Fruit fly (Drosophila melanogaster) whole organism, embryonic: ENCODE measurements around the gene CG43403.

Experiments
- Aef1 ChIP-seq: fragments of 200-800 bp; sonication (Bioruptor generic); IDR thresholded peaks from 3 replicates; pipeline ENCODE4 v1.3.6; 2022; ENCODE audit warnings: missing biosample characterization, missing genetic modification characterization
- B-H1 ChIP-seq: fragments of 200-800 bp; sonication (Bioruptor generic); IDR thresholded peaks from 3 replicates; pipeline ENCODE4 v1.3.6; 2022; ENCODE audit warnings: missing biosample characterization, missing genetic modification characterization
- Bdp1 ChIP-seq: fragments of 200-800 bp; sonication (Bioruptor generic); optimal IDR thresholded peaks from 3 replicates; lab custom pipeline; 2016; ENCODE audit warnings: missing biosample characterization, missing genetic modification characterization
- Bteb2 ChIP-seq: fragments of 200-800 bp; sonication (Bioruptor generic); optimal IDR thresholded peaks from 2 replicates; lab custom pipeline; 2016; ENCODE audit warnings: missing biosample characterization, missing genetic modification characterization
- CG10654 ChIP-seq: fragments of 200-800 bp; sonication (Bioruptor generic); optimal IDR thresholded peaks from 2 replicates; lab custom pipeline; 2016; ENCODE audit warnings: missing biosample characterization, missing genetic modification characterization
- CG10979 ChIP-seq: fragments of 200-800 bp; sonication (Bioruptor generic); optimal IDR thresholded peaks from 2 replicates; lab custom pipeline; 2018; ENCODE audit warnings: missing biosample characterization, mild to moderate bottlenecking, missing genetic modification characterization, moderate library complexity
- CG11398 ChIP-seq: fragments of 200-800 bp; sonication (Bioruptor generic); optimal IDR thresholded peaks from 2 replicates; lab custom pipeline; 2016; ENCODE audit warnings: missing biosample characterization, missing genetic modification characterization
- CG1233 ChIP-seq: fragments of 200-800 bp; sonication (Bioruptor generic); optimal IDR thresholded peaks from 4 replicates; lab custom pipeline; 2018; ENCODE audit warnings: missing biosample characterization, mild to moderate bottlenecking, missing genetic modification characterization
- CG13624 ChIP-seq: fragments of 200-800 bp; sonication (Bioruptor generic); optimal IDR thresholded peaks from 2 replicates; lab custom pipeline; 2016; ENCODE audit warnings: missing biosample characterization, missing genetic modification characterization
- CG13775 ChIP-seq: fragments of 200-800 bp; sonication (Bioruptor generic); optimal IDR thresholded peaks from 3 replicates; lab custom pipeline; 2017; ENCODE audit warnings: missing biosample characterization, mild to moderate bottlenecking, missing genetic modification characterization
- CG14860 ChIP-seq: fragments of 200-800 bp; sonication (Bioruptor generic); IDR thresholded peaks from 3 replicates; pipeline ENCODE4 v1.3.6; 2022; ENCODE audit warnings: missing biosample characterization, missing genetic modification characterization; ENCODE audit not compliant: partially characterized antibody
- CG17359 ChIP-seq: fragments of 200-800 bp; sonication (Bioruptor generic); optimal IDR thresholded peaks from 3 replicates; lab custom pipeline; 2018; ENCODE audit warnings: missing biosample characterization, mild to moderate bottlenecking, missing genetic modification characterization, moderate library complexity
- CG2116 ChIP-seq: fragments of 200-800 bp; sonication (Bioruptor generic); optimal IDR thresholded peaks from 3 replicates; lab custom pipeline; 2018; ENCODE audit warnings: missing biosample characterization, mild to moderate bottlenecking, missing genetic modification characterization
- CG2120 ChIP-seq: fragments of 200-800 bp; sonication (Bioruptor generic); optimal IDR thresholded peaks from 3 replicates; lab custom pipeline; 2016; ENCODE audit warnings: missing biosample characterization, missing genetic modification characterization
- CG2875 ChIP-seq: fragments of 200-800 bp; sonication (Bioruptor generic); optimal IDR thresholded peaks from 2 replicates; lab custom pipeline; 2017; ENCODE audit warnings: missing biosample characterization, mild to moderate bottlenecking, missing genetic modification characterization, missing genetic modification reagents
- CG31224 ChIP-seq: fragments of 200-800 bp; sonication (Bioruptor generic); IDR thresholded peaks from 2 replicates; pipeline ENCODE4 v1.3.6; 2022; ENCODE audit warnings: missing biosample characterization, missing genetic modification characterization
- CG3163 ChIP-seq: fragments of 200-800 bp; sonication (Bioruptor generic); optimal IDR thresholded peaks from 3 replicates; lab custom pipeline; 2016; ENCODE audit warnings: missing biosample characterization, missing genetic modification characterization
- CG43689 ChIP-seq: fragments of 200-800 bp; sonication (Bioruptor generic); IDR thresholded peaks from 2 replicates; pipeline ENCODE4 v1.3.6; 2022; ENCODE audit warnings: missing biosample characterization, missing genetic modification characterization
- CG4424 ChIP-seq: fragments of 200-800 bp; sonication (Bioruptor generic); optimal IDR thresholded peaks from 3 replicates; lab custom pipeline; 2016; ENCODE audit warnings: missing biosample characterization, missing genetic modification characterization
- CG4854 ChIP-seq: fragments of 200-800 bp; sonication (Bioruptor generic); optimal IDR thresholded peaks from 2 replicates; lab custom pipeline; 2016; ENCODE audit warnings: missing biosample characterization, missing genetic modification characterization, inconsistent platforms
- CG5245 ChIP-seq: fragments of 200-800 bp; sonication (Bioruptor generic); optimal IDR thresholded peaks from 3 replicates; lab custom pipeline; 2016; ENCODE audit warnings: missing biosample characterization, missing genetic modification characterization
- CG7786 ChIP-seq: fragments of 200-800 bp; sonication (Bioruptor generic); optimal IDR thresholded peaks from 2 replicates; lab custom pipeline; 2016; ENCODE audit warnings: missing biosample characterization, missing genetic modification characterization
- CG8388 ChIP-seq: fragments of 200-800 bp; sonication (Bioruptor generic); optimal IDR thresholded peaks from 2 replicates; lab custom pipeline; 2019; ENCODE audit warnings: missing biosample characterization, mild to moderate bottlenecking, missing genetic modification characterization, moderate library complexity
- CG8478 ChIP-seq: fragments of >200 bp; optimal IDR thresholded peaks from 2 replicates; lab custom pipeline; 2018
- CG8944 ChIP-seq: fragments of 200-800 bp; sonication (Bioruptor generic); optimal IDR thresholded peaks from 3 replicates; lab custom pipeline; 2016; ENCODE audit warnings: missing biosample characterization, missing genetic modification characterization
- CG9876 ChIP-seq: fragments of 200-800 bp; sonication (Bioruptor generic); optimal IDR thresholded peaks from 2 replicates; lab custom pipeline; 2016; ENCODE audit warnings: missing biosample characterization, missing genetic modification characterization
- Chrac-16 ChIP-seq: fragments of 200-800 bp; sonication (Bioruptor generic); optimal IDR thresholded peaks from 3 replicates; lab custom pipeline; 2016; ENCODE audit warnings: missing biosample characterization, missing genetic modification characterization
- Dip2 ChIP-seq: fragments of 200-800 bp; sonication (Bioruptor generic); IDR thresholded peaks from 2 replicates; pipeline ENCODE4 v1.3.6; 2022; ENCODE audit warnings: missing biosample characterization, missing genetic modification characterization
- Dp ChIP-seq: fragments of 200-800 bp; sonication (Bioruptor generic); optimal IDR thresholded peaks from 2 replicates; lab custom pipeline; 2018; ENCODE audit warnings: missing biosample characterization, mild to moderate bottlenecking, missing genetic modification characterization, moderate library complexity
- Drgx ChIP-seq: fragments of 200-800 bp; sonication (Bioruptor generic); IDR thresholded peaks from 2 replicates; pipeline ENCODE4 v1.3.6; 2022; ENCODE audit warnings: missing biosample characterization, missing genetic modification characterization
- E2f2 ChIP-seq: fragments of 200-800 bp; sonication (Bioruptor generic); IDR thresholded peaks from 2 replicates; pipeline ENCODE4 v1.3.6; 2022; ENCODE audit warnings: missing biosample characterization, missing genetic modification characterization
- GATAe ChIP-seq: fragments of 200-800 bp; sonication (Bioruptor generic); conservative IDR thresholded peaks from 2 replicates; pipeline ENCODE4 v1.3.6; 2022; ENCODE audit warnings: missing biosample characterization, missing genetic modification characterization
- Hmr ChIP-seq: fragments of 200-800 bp; sonication (Bioruptor generic); optimal IDR thresholded peaks from 3 replicates; lab custom pipeline; 2017; ENCODE audit warnings: mild to moderate bottlenecking, missing biosample characterization, missing genetic modification reagents, missing genetic modification characterization
- Meics ChIP-seq: fragments of 200-800 bp; sonication (Bioruptor generic); optimal IDR thresholded peaks from 2 replicates; lab custom pipeline; 2017; ENCODE audit warnings: missing biosample characterization, mild to moderate bottlenecking, missing genetic modification characterization
- Poxn ChIP-seq: fragments of 200-800 bp; sonication (Bioruptor generic); IDR thresholded peaks from 2 replicates; pipeline ENCODE4 v1.3.6; 2022; ENCODE audit warnings: missing biosample characterization, missing genetic modification characterization
- Rfx ChIP-seq: fragments of 200-800 bp; sonication (Bioruptor generic); IDR thresholded peaks from 2 replicates; pipeline ENCODE4 v1.3.6; 2022; ENCODE audit warnings: missing biosample characterization, missing genetic modification characterization
- Xrp1 ChIP-seq: fragments of 200-800 bp; sonication (Bioruptor generic); IDR thresholded peaks from 2 replicates; pipeline ENCODE4 v1.3.6; 2022; ENCODE audit warnings: missing biosample characterization, missing genetic modification characterization
- chinmo ChIP-seq: fragments of 200-800 bp; sonication (Bioruptor generic); IDR thresholded peaks from 4 replicates; pipeline ENCODE4 v1.3.6; 2022; ENCODE audit warnings: missing biosample characterization, missing genetic modification characterization; ENCODE audit not compliant: partially characterized antibody
- da ChIP-seq: fragments of 200-800 bp; sonication (Bioruptor generic); optimal IDR thresholded peaks from 2 replicates; lab custom pipeline; 2016; ENCODE audit warnings: missing biosample characterization, missing genetic modification characterization
- dati ChIP-seq: fragments of 200-800 bp; sonication (Bioruptor generic); IDR thresholded peaks from 2 replicates; pipeline ENCODE4 v1.3.6; 2022; ENCODE audit warnings: missing biosample characterization, missing genetic modification characterization
- gro ChIP-seq: fragments of 200-800 bp; sonication (Bioruptor generic); optimal IDR thresholded peaks from 2 replicates; lab custom pipeline; 2016; ENCODE audit warnings: missing biosample characterization, missing genetic modification characterization
- ind ChIP-seq: fragments of 200-800 bp; sonication (Bioruptor generic); optimal IDR thresholded peaks from 3 replicates; lab custom pipeline; 2016; ENCODE audit warnings: missing biosample characterization, missing genetic modification characterization
- jumu ChIP-seq: fragments of 200-800 bp; sonication (Bioruptor generic); optimal IDR thresholded peaks from 3 replicates; lab custom pipeline; 2016; ENCODE audit warnings: missing biosample characterization, missing genetic modification characterization
- kni ChIP-seq: fragments of 200-800 bp; sonication (Bioruptor generic); optimal IDR thresholded peaks from 3 replicates; lab custom pipeline; 2017; ENCODE audit warnings: mild to moderate bottlenecking, missing biosample characterization, missing genetic modification reagents, missing genetic modification characterization
- maf-S ChIP-seq: fragments of 200-800 bp; sonication (Bioruptor generic); optimal IDR thresholded peaks from 2 replicates; lab custom pipeline; 2016; ENCODE audit warnings: missing biosample characterization, missing genetic modification characterization
- mam ChIP-seq: fragments of 200-800 bp; sonication (Bioruptor generic); optimal IDR thresholded peaks from 3 replicates; lab custom pipeline; 2016; ENCODE audit warnings: missing biosample characterization, missing genetic modification characterization
- mirr ChIP-seq: fragments of 200-800 bp; sonication (Bioruptor generic); optimal IDR thresholded peaks from 3 replicates; lab custom pipeline; 2018; ENCODE audit warnings: missing biosample characterization, mild to moderate bottlenecking, missing genetic modification characterization
- rib ChIP-seq: fragments of 200-800 bp; sonication (Bioruptor generic); IDR thresholded peaks from 2 replicates; pipeline ENCODE4 v1.3.6; 2022; ENCODE audit warnings: missing biosample characterization, missing genetic modification characterization
- slbo ChIP-seq: fragments of 200-800 bp; sonication (Bioruptor generic); IDR thresholded peaks from 2 replicates; pipeline ENCODE4 v1.3.6; 2022; ENCODE audit warnings: missing biosample characterization, missing genetic modification characterization
- ttk ChIP-seq: fragments of 200-800 bp; sonication (Bioruptor generic); IDR thresholded peaks from 2 replicates; pipeline ENCODE4 v2.1.2; 2022; ENCODE audit warnings: missing biosample characterization, missing genetic modification characterization
- wdn ChIP-seq: fragments of 200-800 bp; sonication (Bioruptor generic); IDR thresholded peaks from 2 replicates; pipeline ENCODE4 v1.3.6; 2022; ENCODE audit warnings: missing biosample characterization, missing genetic modification characterization
- zf30C ChIP-seq: fragments of 200-800 bp; sonication (Bioruptor generic); optimal IDR thresholded peaks from 3 replicates; lab custom pipeline; 2018; ENCODE audit warnings: missing biosample characterization, mild to moderate bottlenecking, missing genetic modification characterization

Gene CG43403

dm6 chr2L:2585285-2585684 is 34.7 kb upstream of the CG43403 start, which contains the start of gene Drp1 (continued):
- TF ChIP-seq Dip2 (no peak), CG11398 (GFP tag; lab: Kevin White, UChicago) (peak; percentile 27), Bteb2 (no peak), ind (GFP tag; lab: Kevin White, UChicago) (peak; percentile 43), CG8388 (GFP tag; lab: Kevin White, UChicago) (no peak), dati (GFP tag; lab: Robert Waterston, UW) (0 out of 2 replicates have a peak, but pooled peaks have one; percentile 18), mirr (peak; percentile 22), B-H1 (GFP tag; lab: Robert Waterston, UW) (no peak), Bdp1 (GFP tag; lab: Kevin White, UChicago) (peak; percentile 28), CG8944 (peak; percentile 62), maf-S (GFP tag; lab: Kevin White, UChicago) (peak; percentile 42), gro (GFP tag; lab: Kevin White, UChicago) (peak; percentile 51), zf30C (GFP tag; lab: Kevin White, UChicago) (peak; percentile 7), CG1233 (GFP tag; lab: Kevin White, UChicago) (peak; percentile 6), chinmo (0 out of 4 replicates have a peak, but pooled peaks have one; percentile 70), CG10654 (GFP tag; lab: Kevin White, UChicago) (peak; percentile 19), Meics (GFP tag; lab: Kevin White, UChicago) (peak; percentile 35), CG8478 (no peak), jumu (GFP tag; lab: Kevin White, UChicago) (peak; percentile 75), CG3163 (GFP tag; lab: Kevin White, UChicago) (peak; percentile 17), CG13624 (peak; percentile 50), Poxn (no peak), CG7786 (GFP tag; lab: Kevin White, UChicago) (peak; percentile 60), CG9876 (peak; percentile 68), CG13775 (peak; percentile 15), Hmr (GFP tag; lab: Kevin White, UChicago) (peak; percentile 76), CG5245 (GFP tag; lab: Kevin White, UChicago) (peak; percentile 14), Rfx (GFP tag; lab: Robert Waterston, UW) (peak; percentile 81), kni (GFP tag; lab: Kevin White, UChicago) (no peak), CG43689 (GFP tag; lab: Robert Waterston, UW) (no peak), slbo (GFP tag; lab: Robert Waterston, UW) (peak; percentile 78), Drgx (no peak), CG10979 (no peak), Xrp1 (GFP tag; lab: Robert Waterston, UW) (peak; percentile 59), CG14860 (GFP tag; lab: Robert Waterston, UW) (peak; percentile 35; the same call in 1 of the 3 replicates), CG4424 (GFP tag; lab: Kevin White, UChicago) (no peak), wdn (GFP tag; lab: Robert Waterston, UW) (0 out of 2 replicates have a peak, but pooled peaks have one; percentile 23), ttk (peak; percentile 40; the same call in 1 of the 2 replicates), CG31224 (no peak), CG2120 (GFP tag; lab: Kevin White, UChicago) (peak; percentile 83), Aef1 (peak; percentile 36; the same call in 2 of the 3 replicates), CG17359 (tag; lab: Kevin White, UChicago) (peak; percentile 24), rib (peak; percentile 92), da (GFP tag; lab: Kevin White, UChicago) (peak; percentile 30), CG2875 (GFP tag; lab: Kevin White, UChicago) (no peak), mam (GFP tag; lab: Kevin White, UChicago) (peak; percentile 73), CG2116 (GFP tag; lab: Kevin White, UChicago) (peak; percentile 51), Chrac-16 (GFP tag; lab: Kevin White, UChicago) (peak; percentile 27), Dp (peak; percentile 98), CG4854 (no peak), GATAe (0 out of 2 replicates have a peak, but pooled peaks have one; percentile 15), E2f2 (peak; percentile 99)
